Fruit fly (Drosophila melanogaster) whole organism, embryonic: Measurements from ENCODE around the gene TbCMF46.

Source experiments
- CG12659 ChIP-seq: fragments of 200-800 bp; sonication (Bioruptor generic); optimal IDR thresholded peaks from 3 replicates; lab custom pipeline; 2017; ENCODE audit warnings: mild to moderate bottlenecking, missing biosample characterization, missing genetic modification reagents, missing genetic modification characterization
- CG13894 ChIP-seq: fragments of 200-800 bp; sonication (Bioruptor generic); optimal IDR thresholded peaks from 3 replicates; lab custom pipeline; 2018; ENCODE audit warnings: missing biosample characterization, mild to moderate bottlenecking, missing genetic modification characterization, moderate library complexity
- CG14441 ChIP-seq: fragments of 200-800 bp; sonication (Bioruptor generic); IDR thresholded peaks from 2 replicates; pipeline ENCODE4 v1.3.6; 2022; ENCODE audit warnings: missing biosample characterization, missing genetic modification characterization
- CG14667 ChIP-seq: fragments of 200-800 bp; sonication (Bioruptor generic); IDR thresholded peaks from 2 replicates; pipeline ENCODE4 v1.3.6; 2022; ENCODE audit warnings: missing biosample characterization, missing genetic modification characterization
- CG14965 ChIP-seq: fragments of 200-800 bp; sonication (Bioruptor generic); optimal IDR thresholded peaks from 2 replicates; lab custom pipeline; 2016; ENCODE audit warnings: missing biosample characterization, missing genetic modification characterization, borderline replicate concordance
- CG17328 ChIP-seq: fragments of 200-800 bp; sonication (Bioruptor generic); IDR thresholded peaks from 2 replicates; pipeline ENCODE4 v1.3.6; 2022; ENCODE audit warnings: missing biosample characterization, missing genetic modification characterization
- CG18619 ChIP-seq: fragments of 200-800 bp; sonication (Bioruptor generic); optimal IDR thresholded peaks from 3 replicates; lab custom pipeline; 2017; ENCODE audit warnings: missing biosample characterization, mild to moderate bottlenecking, missing genetic modification characterization
- CG3407 ChIP-seq: fragments of 200-800 bp; sonication (Bioruptor generic); optimal IDR thresholded peaks from 2 replicates; lab custom pipeline; 2018; ENCODE audit warnings: missing biosample characterization, mild to moderate bottlenecking, missing genetic modification characterization
- CG34376 ChIP-seq: fragments of 200-800 bp; sonication (Bioruptor generic); optimal IDR thresholded peaks from 2 replicates; lab custom pipeline; 2018; ENCODE audit warnings: missing biosample characterization, mild to moderate bottlenecking, missing genetic modification characterization
- CG42726 ChIP-seq: fragments of 200-800 bp; sonication (Bioruptor generic); IDR thresholded peaks from 2 replicates; pipeline ENCODE4 v1.3.6; 2022; ENCODE audit warnings: missing biosample characterization, missing genetic modification characterization; ENCODE audit not compliant: partially characterized antibody
- CG4360 ChIP-seq: fragments of 200-800 bp; sonication (Bioruptor generic); IDR thresholded peaks from 2 replicates; pipeline ENCODE4 v1.3.6; 2022; ENCODE audit warnings: missing biosample characterization, missing genetic modification characterization
- CG6254 ChIP-seq: fragments of 200-800 bp; sonication (Bioruptor generic); optimal IDR thresholded peaks from 3 replicates; lab custom pipeline; 2017; ENCODE audit warnings: mild to moderate bottlenecking, missing biosample characterization, missing genetic modification reagents, missing genetic modification characterization
- CG8089 ChIP-seq: fragments of 200-800 bp; sonication (Bioruptor generic); optimal IDR thresholded peaks from 3 replicates; lab custom pipeline; 2016; ENCODE audit warnings: missing biosample characterization, missing genetic modification characterization
- CG9215 ChIP-seq: fragments of 200-800 bp; sonication (Bioruptor generic); IDR thresholded peaks from 2 replicates; pipeline ENCODE4 v1.3.6; 2022; ENCODE audit warnings: missing biosample characterization, missing genetic modification characterization
- Camta ChIP-seq: fragments of 200-800 bp; sonication (Bioruptor generic); optimal IDR thresholded peaks from 2 replicates; lab custom pipeline; 2016; ENCODE audit warnings: missing biosample characterization, missing genetic modification characterization
- D ChIP-seq, 2 experiments: fragments of 200-800 bp in 1 of 2; fragments of >200 bp in 1 of 2; sonication (Bioruptor generic) in 1 of 2; optimal IDR thresholded peaks; 2 replicates in 1 of 2; 3 replicates in 1 of 2; lab custom pipeline; 2017; ENCODE audit warnings: mild to moderate bottlenecking in 1 of 2, missing biosample characterization in 1 of 2, missing genetic modification characterization in 1 of 2, missing genetic modification reagents in 1 of 2
- Drgx ChIP-seq: fragments of 200-800 bp; sonication (Bioruptor generic); IDR thresholded peaks from 2 replicates; pipeline ENCODE4 v1.3.6; 2022; ENCODE audit warnings: missing biosample characterization, missing genetic modification characterization
- E2f1 ChIP-seq: fragments of 200-800 bp; sonication (Bioruptor generic); IDR thresholded peaks from 2 replicates; pipeline ENCODE4 v1.3.6; 2022; ENCODE audit warnings: missing biosample characterization, missing genetic modification characterization
- H15 ChIP-seq: fragments of 200-800 bp; sonication (Bioruptor generic); IDR thresholded peaks from 3 replicates; pipeline ENCODE4 v1.3.6; 2022; ENCODE audit warnings: missing biosample characterization, missing genetic modification characterization
- H2.0 ChIP-seq: fragments of 200-800 bp; sonication (Bioruptor generic); IDR thresholded peaks from 2 replicates; pipeline ENCODE4 v1.3.6; 2022; ENCODE audit warnings: missing biosample characterization, missing genetic modification characterization
- HHEX ChIP-seq: fragments of 200-800 bp; sonication (Bioruptor generic); optimal IDR thresholded peaks from 3 replicates; lab custom pipeline; 2017; ENCODE audit warnings: missing biosample characterization, mild to moderate bottlenecking, missing genetic modification characterization, missing genetic modification reagents
- Kr ChIP-seq: fragments of 200-800 bp; sonication (Bioruptor generic); optimal IDR thresholded peaks from 2 replicates; lab custom pipeline; 2017; ENCODE audit warnings: missing biosample characterization, mild to moderate bottlenecking, missing genetic modification characterization
- Max ChIP-seq: fragments of 200-800 bp; sonication (Bioruptor generic); optimal IDR thresholded peaks from 2 replicates; lab custom pipeline; 2016; ENCODE audit warnings: missing biosample characterization, mild to moderate bottlenecking, missing genetic modification characterization
- Mes4 ChIP-seq: fragments of 200-800 bp; sonication (Bioruptor generic); optimal IDR thresholded peaks from 2 replicates; lab custom pipeline; 2016; ENCODE audit warnings: missing biosample characterization, missing genetic modification characterization
- NfI ChIP-seq: fragments of 200-800 bp; sonication (Bioruptor generic); optimal IDR thresholded peaks from 3 replicates; lab custom pipeline; 2018; ENCODE audit warnings: missing biosample characterization, mild to moderate bottlenecking, missing genetic modification characterization, moderate library complexity
- Ptx1 ChIP-seq: fragments of 200-800 bp; sonication (Bioruptor generic); IDR thresholded peaks from 2 replicates; pipeline ENCODE4 v1.3.6; 2022; ENCODE audit warnings: missing biosample characterization, missing genetic modification characterization
- Spps ChIP-seq: fragments of 200-800 bp; sonication (Bioruptor generic); optimal IDR thresholded peaks from 2 replicates; lab custom pipeline; 2018; ENCODE audit warnings: missing biosample characterization, mild to moderate bottlenecking, missing genetic modification characterization
- Sry-β ChIP-seq: fragments of 200-800 bp; sonication (Bioruptor generic); optimal IDR thresholded peaks from 2 replicates; lab custom pipeline; 2018; ENCODE audit warnings: missing biosample characterization, mild to moderate bottlenecking, missing genetic modification characterization, moderate library complexity
- Ssrp ChIP-seq: fragments of 200-800 bp; sonication (Bioruptor generic); optimal IDR thresholded peaks from 2 replicates; lab custom pipeline; 2018; ENCODE audit warnings: missing biosample characterization, mild to moderate bottlenecking, missing genetic modification characterization, moderate library complexity
- Tbp ChIP-seq: fragments of >200 bp; optimal IDR thresholded peaks from 2 replicates; lab custom pipeline; 2018; ENCODE audit warnings: missing biosample characterization, missing genetic modification characterization
- Xrp1 ChIP-seq: fragments of 200-800 bp; sonication (Bioruptor generic); IDR thresholded peaks from 2 replicates; pipeline ENCODE4 v1.3.6; 2022; ENCODE audit warnings: missing biosample characterization, missing genetic modification characterization
- YL-1 ChIP-seq: fragments of 200-800 bp; sonication (Bioruptor generic); optimal IDR thresholded peaks from 3 replicates; lab custom pipeline; 2017; ENCODE audit warnings: missing biosample characterization, mild to moderate bottlenecking, missing genetic modification characterization
- ara ChIP-seq: fragments of 200-800 bp; sonication (Bioruptor generic); IDR thresholded peaks from 2 replicates; pipeline ENCODE4 v1.3.6; 2022; ENCODE audit warnings: missing biosample characterization, missing genetic modification characterization
- bbx ChIP-seq: fragments of 200-800 bp; sonication (Bioruptor generic); IDR thresholded peaks from 2 replicates; pipeline ENCODE4 v1.3.6; 2022; ENCODE audit warnings: missing biosample characterization, missing genetic modification characterization; ENCODE audit not compliant: partially characterized antibody
- bcd ChIP-seq: fragments of 200-800 bp; sonication (Bioruptor generic); optimal IDR thresholded peaks from 2 replicates; lab custom pipeline; 2017; ENCODE audit warnings: missing biosample characterization, mild to moderate bottlenecking, missing genetic modification characterization
- dysf ChIP-seq: fragments of 200-800 bp; sonication (Bioruptor generic); IDR thresholded peaks from 3 replicates; pipeline ENCODE4 v1.3.6; 2022; ENCODE audit warnings: missing biosample characterization, missing genetic modification characterization
- emc ChIP-seq: fragments of 200-800 bp; sonication (Bioruptor generic); optimal IDR thresholded peaks from 2 replicates; lab custom pipeline; 2016; ENCODE audit warnings: missing biosample characterization, missing genetic modification characterization
- exex ChIP-seq: fragments of 200-800 bp; sonication (Bioruptor generic); optimal IDR thresholded peaks from 4 replicates; lab custom pipeline; 2018; ENCODE audit warnings: missing biosample characterization, mild to moderate bottlenecking, missing genetic modification characterization, moderate library complexity
- eyg ChIP-seq: fragments of 200-800 bp; sonication (Bioruptor generic); optimal IDR thresholded peaks from 3 replicates; lab custom pipeline; 2016; ENCODE audit warnings: missing biosample characterization, missing genetic modification characterization
- fd102C ChIP-seq: fragments of 200-800 bp; sonication (Bioruptor generic); optimal IDR thresholded peaks from 2 replicates; lab custom pipeline; 2018; ENCODE audit warnings: missing biosample characterization, mild to moderate bottlenecking, missing genetic modification characterization, moderate library complexity
- gsb-n ChIP-seq: fragments of 200-800 bp; sonication (Bioruptor generic); optimal IDR thresholded peaks from 3 replicates; lab custom pipeline; 2018; ENCODE audit warnings: missing biosample characterization, mild to moderate bottlenecking, missing genetic modification characterization
- hkb ChIP-seq, 2 experiments: fragments of 200-800 bp in 1 of 2; fragments of >200 bp in 1 of 2; sonication (Bioruptor generic) in 1 of 2; IDR thresholded peaks in 1 of 2; optimal IDR thresholded peaks in 1 of 2; 2 replicates each; pipeline versions ENCODE4 v1.3.6 to Lab custom; 2017 to 2022; ENCODE audit warnings: missing biosample characterization in 1 of 2, missing genetic modification characterization in 1 of 2
- pan ChIP-seq, 4 experiments: fragments of >200 bp in 3 of 4; fragments of 200-800 bp in 1 of 4; sonication (Bioruptor generic) in 1 of 4; optimal IDR thresholded peaks in 3 of 4; IDR thresholded peaks in 1 of 4; 2 replicates each; pipeline versions ENCODE4 v1.3.6 to Lab custom; 2017 to 2022; ENCODE audit warnings: missing biosample characterization in 2 of 4, missing genetic modification characterization in 2 of 4, mixed read lengths in 1 of 4
- peb ChIP-seq: fragments of 200-800 bp; sonication (Bioruptor generic); IDR thresholded peaks from 2 replicates; pipeline ENCODE4 v1.3.6; 2022; ENCODE audit warnings: missing biosample characterization, missing genetic modification characterization
- ranshi ChIP-seq: fragments of 200-800 bp; sonication (Bioruptor generic); IDR thresholded peaks from 2 replicates; pipeline ENCODE4 v1.3.6; 2022; ENCODE audit warnings: missing biosample characterization, missing genetic modification characterization
- sqz ChIP-seq: fragments of 200-800 bp; sonication (Bioruptor generic); optimal IDR thresholded peaks from 3 replicates; lab custom pipeline; 2018; ENCODE audit warnings: missing biosample characterization, mild to moderate bottlenecking, missing genetic modification characterization
- tio ChIP-seq: fragments of 200-800 bp; sonication (Bioruptor generic); optimal IDR thresholded peaks from 2 replicates; lab custom pipeline; 2017; ENCODE audit warnings: missing biosample characterization, missing genetic modification characterization, inconsistent platforms
- vvl ChIP-seq: fragments of 200-800 bp; sonication (Bioruptor generic); IDR thresholded peaks from 2 replicates; pipeline ENCODE4 v1.3.6; 2022; ENCODE audit warnings: missing biosample characterization, missing genetic modification characterization
- zfh2 ChIP-seq: fragments of 200-800 bp; sonication (Bioruptor generic); optimal IDR thresholded peaks from 2 replicates; lab custom pipeline; 2016; ENCODE audit warnings: missing biosample characterization, missing genetic modification characterization

Gene TbCMF46

dm6 chr2L:9954119-9954518 lies 29.5 kb upstream of the TbCMF46 start, which contains the start of the genes CG13126 and CG4709 (continued):
- TF ChIP-seq HHEX (GFP tag; lab: Kevin White, UChicago) (peak; percentile 92), H2.0 (peak; percentile 82), pan (optimal IDR thresholded peaks at IDR 0.05; lab: Kevin White, UChicago) (no peak), pan (GFP tag; optimal IDR thresholded peaks at IDR 0.05 in 1 of 2, IDR thresholded peaks at IDR 0.05 in 1 of 2) (peak in 1 of 2 experiments; percentile 94), emc (GFP tag; lab: Kevin White, UChicago) (peak; percentile 1), CG14441 (GFP tag; lab: Robert Waterston, UW) (peak; percentile 86), vvl (GFP tag; lab: Robert Waterston, UW) (peak; percentile 97), CG17328 (GFP tag; lab: Robert Waterston, UW) (peak; percentile 83), Sry-β (peak; percentile 61), exex (tag; lab: Kevin White, UChicago) (peak; percentile 74), CG14965 (no peak), peb (GFP tag; lab: Robert Waterston, UW) (peak; percentile 78), zfh2 (peak; percentile 49), eyg (GFP tag; lab: Kevin White, UChicago) (peak; percentile 4), NfI (peak; percentile 87), ranshi (GFP tag; lab: Robert Waterston, UW) (peak; percentile 91), ara (GFP tag; lab: Robert Waterston, UW) (peak; percentile 89), Ptx1 (GFP tag; lab: Robert Waterston, UW) (peak; percentile 93), Kr (GFP tag; lab: Kevin White, UChicago) (no peak), bbx (0 out of 2 replicates have a peak, but pooled peaks have one; percentile 18), CG14667 (peak; percentile 84), CG13894 (tag; lab: Kevin White, UChicago) (peak; percentile 87), Drgx (GFP tag; lab: Robert Waterston, UW) (peak; percentile 91), E2f1 (GFP tag; lab: Robert Waterston, UW) (peak; percentile 87), Spps (tag; lab: Kevin White, UChicago) (peak; percentile 95), D (optimal IDR thresholded peaks at IDR 0.05; lab: Kevin White, UChicago) (no peak), D (GFP tag; optimal IDR thresholded peaks at IDR 0.05; lab: Kevin White, UChicago) (peak; percentile 87), CG34376 (peak; percentile 72), Camta (GFP tag; lab: Kevin White, UChicago) (peak; percentile 41), H15 (GFP tag; lab: Robert Waterston, UW) (peak; percentile 80), gsb-n (tag; lab: Kevin White, UChicago) (peak; percentile 93), Tbp (GFP tag; lab: Kevin White, UChicago) (no peak), dysf (GFP tag; lab: Robert Waterston, UW) (peak; percentile 92), CG9215 (GFP tag; lab: Robert Waterston, UW) (peak; percentile 85), CG12659 (GFP tag; lab: Kevin White, UChicago) (peak; percentile 90), YL-1 (GFP tag; lab: Kevin White, UChicago) (peak; percentile 85), CG8089 (GFP tag; lab: Kevin White, UChicago) (no peak), sqz (GFP tag; lab: Kevin White, UChicago) (peak; percentile 84), Max (peak; percentile 92), Xrp1 (GFP tag; lab: Robert Waterston, UW) (peak; percentile 97), Ssrp (peak; percentile 93), CG42726 (no peak), fd102C (peak; percentile 59), CG3407 (GFP tag; lab: Kevin White, UChicago) (peak; percentile 79), bcd (GFP tag; lab: Kevin White, UChicago) (peak; percentile 93), CG18619 (GFP tag; lab: Kevin White, UChicago) (peak; percentile 87), CG4360 (GFP tag; lab: Robert Waterston, UW) (peak; percentile 48), hkb (optimal IDR thresholded peaks at IDR 0.05; lab: Kevin White, UChicago) (no peak), hkb (GFP tag; IDR thresholded peaks at IDR 0.05; lab: Robert Waterston, UW) (peak; percentile 91), tio (peak; percentile 78), CG6254 (GFP tag; lab: Kevin White, UChicago) (peak; percentile 92), Mes4 (no peak)
